Worm (Caenorhabditis elegans) whole organism, L3 larva: ENCODE measurements around the gene ZK354.9.
A peak's percentile ranks its signal among the peaks of the same experiment; 100 is the strongest.
"Not testable (repeated sequence)": the region's sequence is repeated elsewhere in the genome, so short reads cannot be mapped to it uniquely, and the experiment has no call there.

Source experiments
- ZK546.5 ChIP-seq: sonication (generic microtip); optimal IDR thresholded peaks from 2 replicates; lab custom pipeline; 2017; ENCODE audit warnings: missing biosample characterization, missing genetic modification characterization
- aly-2 ChIP-seq: fragments of 150-350 bp; optimal IDR thresholded peaks from 2 replicates; lab custom pipeline; 2014; ENCODE audit warnings: missing biosample characterization, missing genetic modification characterization
- ama-1 ChIP-seq: fragments of 150-350 bp; optimal IDR thresholded peaks from 2 replicates; lab custom pipeline; 2018
- ceh-16 ChIP-seq: sonication (generic microtip); optimal IDR thresholded peaks from 2 replicates; lab custom pipeline; 2017; ENCODE audit warnings: missing biosample characterization, missing genetic modification characterization
- ceh-82 ChIP-seq: fragments of 150-350 bp; optimal IDR thresholded peaks from 2 replicates; lab custom pipeline; 2014; ENCODE audit warnings: missing biosample characterization, missing genetic modification characterization
- egl-5 ChIP-seq: fragments of 150-350 bp; optimal IDR thresholded peaks from 2 replicates; lab custom pipeline; 2017; ENCODE audit warnings: missing biosample characterization, missing genetic modification reagents, missing genetic modification characterization, inconsistent platforms
- elt-1 ChIP-seq: fragments of 150-350 bp; optimal IDR thresholded peaks from 2 replicates; lab custom pipeline; 2014; ENCODE audit warnings: missing biosample characterization, missing genetic modification characterization
- elt-3 ChIP-seq, 3 experiments: fragments of 150-350 bp in 1 of 3; sonication (generic microtip) in 2 of 3; optimal IDR thresholded peaks; 2 replicates in 2 of 3; 4 replicates in 1 of 3; lab custom pipeline; 2014 to 2017; ENCODE audit warnings: missing biosample characterization in 3 of 3, missing genetic modification characterization in 3 of 3
- eor-1 ChIP-seq, 2 experiments: fragments of 150-350 bp; optimal IDR thresholded peaks; 2 replicates each; lab custom pipeline; 2014 to 2018; ENCODE audit warnings: missing biosample characterization in 2 of 2, missing genetic modification characterization in 2 of 2
- fkh-10 ChIP-seq: sonication (generic microtip); optimal IDR thresholded peaks from 2 replicates; lab custom pipeline; 2017; ENCODE audit warnings: missing biosample characterization, missing genetic modification reagents, missing genetic modification characterization
- fkh-2 ChIP-seq: fragments of 150-350 bp; optimal IDR thresholded peaks from 2 replicates; lab custom pipeline; 2014; ENCODE audit warnings: missing biosample characterization, missing genetic modification reagents, missing genetic modification characterization
- hmg-11 ChIP-seq: sonication (generic microtip); optimal IDR thresholded peaks from 2 replicates; lab custom pipeline; 2016; ENCODE audit warnings: missing genetic modification characterization, missing compliant biosample characterization
- lsy-12 ChIP-seq: sonication (generic microtip); optimal IDR thresholded peaks from 2 replicates; lab custom pipeline; 2016; ENCODE audit warnings: mild to moderate bottlenecking, missing genetic modification characterization, missing compliant biosample characterization
- mdl-1 ChIP-seq: fragments of 150-350 bp; optimal IDR thresholded peaks from 2 replicates; lab custom pipeline; 2014; ENCODE audit warnings: missing biosample characterization, missing genetic modification characterization
- nfya-1 ChIP-seq: sonication (generic microtip); optimal IDR thresholded peaks from 2 replicates; lab custom pipeline; 2017; ENCODE audit warnings: missing genetic modification characterization, mild to moderate bottlenecking, missing compliant biosample characterization, antibody characterized with exemption, moderate library complexity; ENCODE audit not compliant: insufficient read depth
- nhr-23 ChIP-seq: fragments of 150-350 bp; optimal IDR thresholded peaks from 2 replicates; lab custom pipeline; 2014; ENCODE audit warnings: missing biosample characterization, missing genetic modification reagents, missing genetic modification characterization
- nhr-25 ChIP-seq: sonication (generic microtip); optimal IDR thresholded peaks from 2 replicates; lab custom pipeline; 2017; ENCODE audit warnings: missing biosample characterization, missing genetic modification characterization
- nhr-43 ChIP-seq: sonication (generic microtip); optimal IDR thresholded peaks from 2 replicates; lab custom pipeline; 2016; ENCODE audit warnings: mild to moderate bottlenecking, missing genetic modification characterization, missing compliant biosample characterization; ENCODE audit not compliant: poor library complexity, severe bottlenecking
- nhr-67 ChIP-seq: fragments of 150-350 bp; optimal IDR thresholded peaks from 2 replicates; lab custom pipeline; 2014; ENCODE audit warnings: missing biosample characterization, missing genetic modification characterization
- nhr-77 ChIP-seq: fragments of 150-350 bp; optimal IDR thresholded peaks from 2 replicates; lab custom pipeline; 2014; ENCODE audit warnings: missing biosample characterization, missing genetic modification characterization
- pqm-1 ChIP-seq: fragments of 150-350 bp; optimal IDR thresholded peaks from 2 replicates; lab custom pipeline; 2017; ENCODE audit warnings: missing biosample characterization, missing genetic modification characterization, inconsistent platforms
- snpc-4 ChIP-seq: fragments of 150-350 bp; optimal IDR thresholded peaks from 2 replicates; lab custom pipeline; 2014; ENCODE audit warnings: missing biosample characterization, missing genetic modification characterization
- tbx-2 ChIP-seq: sonication (generic microtip); optimal IDR thresholded peaks from 2 replicates; lab custom pipeline; 2016; ENCODE audit warnings: mild to moderate bottlenecking, missing genetic modification characterization, missing compliant biosample characterization
- unc-39 ChIP-seq: sonication (generic microtip); optimal IDR thresholded peaks from 4 replicates; lab custom pipeline; 2017; ENCODE audit warnings: missing biosample characterization, missing genetic modification characterization
- zag-1 ChIP-seq: fragments of 150-350 bp; optimal IDR thresholded peaks from 2 replicates; lab custom pipeline; 2014; ENCODE audit warnings: missing biosample characterization, missing genetic modification characterization

Gene ZK354.9

ce11 chrIV:5268803-5269202 lies 39.1 kb downstream of the ZK354.9 start, which contains the start of gene F36H12.4:
Gene F36H12.4, plus strand, starts transcription at chrIV:5269103.
- TF ChIP-seq nhr-67 (tag; lab: Kevin White, UChicago) = no peak
- no peak for TF ChIP-seq elt-1 (tag; lab: Kevin White, UChicago)
- no peak for TF ChIP-seq tbx-2 (tag; lab: Kevin White, UChicago)
- no peak for TF ChIP-seq fkh-10 (GFP tag; lab: Kevin White, UChicago)
- TF ChIP-seq nhr-43 = no peak
- TF ChIP-seq zag-1 (tag; lab: Kevin White, UChicago) = no peak
- no peak for TF ChIP-seq nhr-23
- no peak for TF ChIP-seq fkh-2 (tag; lab: Kevin White, UChicago)
- no peak for TF ChIP-seq nhr-77 (tag; lab: Kevin White, UChicago)
- no peak for TF ChIP-seq pqm-1 (tag; lab: Kevin White, UChicago)
- TF ChIP-seq ceh-82 = no peak
- TF ChIP-seq unc-39 (tag; lab: Kevin White, UChicago) = no peak
- TF ChIP-seq nfya-1 (tag; lab: Kevin White, UChicago) = no peak
- TF ChIP-seq snpc-4 = no peak
- no peak for TF ChIP-seq aly-2 (tag; lab: Kevin White, UChicago)

DNA sequence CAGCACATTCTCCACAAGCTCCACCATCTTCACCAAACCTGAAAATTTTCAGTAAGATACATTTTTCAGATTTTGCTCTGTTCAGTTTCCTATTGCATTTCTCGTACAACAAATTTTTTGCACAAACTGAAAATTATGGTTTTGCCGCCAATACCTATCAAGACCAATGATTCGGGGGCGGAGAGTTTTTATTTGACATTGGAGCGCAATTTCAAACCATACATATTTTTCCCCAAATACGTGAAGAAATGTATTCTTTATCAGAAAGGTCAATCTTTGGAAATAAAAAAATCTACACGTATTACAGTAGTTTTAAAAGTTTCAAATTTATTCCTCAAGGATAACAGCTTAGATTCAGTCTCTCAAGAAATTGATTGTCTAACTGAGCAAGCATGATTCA lies 41.5 kb downstream of the ZK354.9 start, which contains the start of gene F36H12.5:
Gene F36H12.5, plus strand, starts transcription at position 301 of the 400 bp plus-strand sequence.
- TF ChIP-seq ceh-82 = no peak
- TF ChIP-seq unc-39 (tag; lab: Kevin White, UChicago) = no peak
- no peak for TF ChIP-seq ceh-16
- TF ChIP-seq lsy-12 = no peak
- TF ChIP-seq nhr-25 (tag; lab: Kevin White, UChicago) = no peak

- TF ChIP-seq snpc-4 (peak; percentile 15), ama-1 (peak; percentile 70)
Observed at ce11 chrIV:5264700-5265210, 43.2 kb downstream of the ZK354.9 start.

ce11 chrIV:5260289-5260688 lies 47.7 kb downstream of the ZK354.9 start, which contains the start of gene msp-19:
Gene msp-19, plus strand, starts transcription at chrIV:5260589.
- not testable (repeated sequence) for TF ChIP-seq elt-3 (tag; optimal IDR thresholded peaks at IDR 0.05; lab: Kevin White, UChicago); mdl-1 (tag; lab: Kevin White, UChicago); hmg-11 (tag; lab: Kevin White, UChicago)

DNA sequence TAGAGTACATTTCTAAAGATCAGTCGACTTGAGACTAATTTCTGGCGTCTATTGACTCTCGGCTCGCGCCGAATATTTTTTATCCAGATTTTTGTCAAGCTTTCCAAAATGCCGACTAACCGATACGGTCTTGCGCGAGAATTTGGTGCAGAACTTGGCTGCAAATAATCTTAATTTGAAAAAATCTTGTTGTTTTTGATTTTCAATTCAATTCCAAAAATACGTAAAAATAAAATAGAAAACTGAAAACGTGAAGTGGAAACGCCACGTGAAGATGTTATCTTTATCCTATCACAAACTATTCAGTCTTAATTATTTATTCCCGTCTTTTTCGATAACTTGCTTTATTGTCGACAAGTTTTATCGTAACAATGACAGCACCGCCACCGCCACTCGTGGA lies 49.6 kb downstream of the ZK354.9 start, which contains the start of gene ttbk-2.1:
Gene ttbk-2.1, plus strand, starts transcription at position 301 of the 400 bp plus-strand sequence.
- not testable (repeated sequence) for TF ChIP-seq pqm-1 (tag; lab: Kevin White, UChicago); ZK546.5 (tag; lab: Kevin White, UChicago); elt-3 (tag; optimal IDR thresholded peaks at IDR 0.05; lab: Kevin White, UChicago)

DNA sequence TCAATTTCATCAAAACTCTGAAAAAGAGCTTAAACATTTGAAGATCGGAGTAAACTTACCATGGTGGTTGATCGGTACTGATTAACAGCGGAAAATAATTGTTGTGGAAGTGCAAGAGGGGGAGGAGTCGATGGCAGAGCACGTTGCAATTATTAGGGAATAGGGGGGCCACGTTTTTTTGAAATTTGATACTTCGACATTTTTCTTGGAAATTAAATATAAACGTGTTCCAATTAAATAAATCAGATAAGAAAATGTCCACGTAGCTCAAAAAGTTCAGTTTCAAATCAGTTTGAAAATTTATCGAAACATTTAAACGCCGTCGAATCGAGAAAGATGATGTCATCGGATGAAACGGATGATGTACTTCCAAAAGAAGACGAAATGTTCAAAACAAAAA lies 51.2 kb downstream of the ZK354.9 start, which contains the start of gene F36H12.9:
Gene F36H12.9, plus strand, starts transcription at position 301 of the 400 bp plus-strand sequence.
- not testable (repeated sequence) for TF ChIP-seq hmg-11 (tag; lab: Kevin White, UChicago); eor-1 (tag; optimal IDR thresholded peaks at IDR 0.05; lab: Kevin White, UChicago); egl-5 (tag; lab: Kevin White, UChicago)
